Fruit fly (Drosophila melanogaster) whole organism, prepupa: ENCODE results near the gene CG3909.

Experiments used
- CG34406 ChIP-seq: fragments of 200-800 bp; sonication (Bioruptor generic); optimal IDR thresholded peaks from 3 replicates; lab custom pipeline; 2016; ENCODE audit warnings: missing biosample characterization, missing genetic modification characterization
- Eip93F ChIP-seq: fragments of 200-800 bp; sonication (Bioruptor generic); optimal IDR thresholded peaks from 2 replicates; lab custom pipeline; 2016; ENCODE audit warnings: missing biosample characterization, mild to moderate bottlenecking, missing genetic modification characterization
- Gug ChIP-seq: fragments of 200-800 bp; sonication (Bioruptor generic); IDR thresholded peaks from 2 replicates; pipeline ENCODE4 v1.3.6; 2022; ENCODE audit warnings: missing biosample characterization, missing genetic modification characterization
- Hr39 ChIP-seq: fragments of 200-800 bp; sonication (Bioruptor generic); optimal IDR thresholded peaks from 2 replicates; lab custom pipeline; 2016; ENCODE audit warnings: missing biosample characterization, missing genetic modification characterization
- Hr4 ChIP-seq: fragments of 200-800 bp; sonication (Bioruptor generic); optimal IDR thresholded peaks from 3 replicates; lab custom pipeline; 2016; ENCODE audit warnings: missing biosample characterization, missing genetic modification characterization
- achi ChIP-seq: fragments of 200-800 bp; sonication (Bioruptor generic); optimal IDR thresholded peaks from 3 replicates; lab custom pipeline; 2016; ENCODE audit warnings: missing biosample characterization, missing genetic modification characterization
- dac ChIP-seq: fragments of 200-800 bp; sonication (Bioruptor generic); optimal IDR thresholded peaks from 2 replicates; lab custom pipeline; 2017; ENCODE audit warnings: missing biosample characterization, mild to moderate bottlenecking, missing genetic modification characterization

DNA sequence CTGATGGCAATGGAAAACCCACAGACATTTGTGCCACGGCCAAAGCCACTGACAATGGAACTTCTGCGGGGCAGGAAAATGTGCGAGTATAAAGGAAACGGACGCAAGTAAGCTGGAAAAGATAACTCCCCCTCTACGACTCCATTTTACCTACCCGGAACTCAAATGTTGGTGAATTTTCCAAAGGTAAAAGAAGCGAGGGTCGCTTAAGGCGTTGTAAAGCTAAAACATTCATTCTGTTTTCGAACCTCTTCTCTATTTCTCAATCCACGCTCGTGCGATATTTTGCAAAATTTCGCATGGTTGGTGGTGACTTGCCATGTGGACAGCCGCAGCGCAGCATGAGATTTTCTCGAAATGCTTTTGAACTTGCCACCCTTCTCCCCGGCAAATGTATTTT lies 13.6 kb downstream of the CG3909 start:
- TF ChIP-seq Hr39 (GFP tag; lab: Kevin White, UChicago) = no peak
- TF ChIP-seq Gug (GFP tag; lab: Robert Waterston, UW) = no peak
- no peak for TF ChIP-seq Hr4 (GFP tag; lab: Kevin White, UChicago)
- TF ChIP-seq Eip93F = no peak
- no peak for TF ChIP-seq CG34406 (GFP tag; lab: Kevin White, UChicago)
- TF ChIP-seq dac (GFP tag; lab: Kevin White, UChicago) = no peak
- no peak for TF ChIP-seq achi (GFP tag; lab: Kevin White, UChicago)
